Fruit fly (Drosophila melanogaster) S2 (cell line): ENCODE results near the gene Cpr100A.

Experiments
- CG8478 ChIP-seq: fragments of >200 bp; optimal IDR thresholded peaks from 2 replicates; lab custom pipeline; 2018
- CTCF ChIP-seq, 2 experiments: fragments of >200 bp; optimal IDR thresholded peaks; 2 replicates each; lab custom pipeline; 2018

Gene Cpr100A

DNA sequence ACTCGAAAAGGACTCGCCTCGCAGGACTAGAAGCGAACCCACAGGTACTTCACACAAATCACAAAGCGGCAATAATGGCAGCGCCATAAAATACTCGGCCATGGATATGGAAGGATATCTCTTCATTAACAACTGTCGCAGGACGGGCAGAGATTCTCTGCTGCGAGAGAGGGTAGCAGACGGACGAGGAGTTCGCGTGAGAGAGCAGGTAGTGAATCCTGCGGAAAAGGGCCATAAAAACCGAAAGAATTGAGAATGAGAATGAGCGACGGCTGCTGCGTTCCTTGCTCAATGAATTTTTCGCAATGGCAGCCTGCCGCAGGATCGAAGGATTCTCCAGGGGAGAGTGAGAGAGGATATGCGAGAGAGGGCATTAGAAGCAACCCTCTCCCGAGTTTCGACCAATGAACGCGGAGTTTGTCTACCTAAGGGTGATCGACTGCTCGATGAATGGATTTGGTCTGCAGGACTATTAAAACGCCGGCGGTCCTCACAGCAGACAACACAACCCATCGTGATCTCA, 15.4 kb upstream of the Cpr100A start, which contains the start of gene tll:
tll (plus strand) TSS at position 473 of the 523 bp plus-strand sequence.
- TF ChIP-seq CTCF (optimal IDR thresholded peaks at IDR 0.05; lab: Kevin White, UChicago) (no peak), CG8478 (lab: Kevin White, UChicago) (no peak)

DNA sequence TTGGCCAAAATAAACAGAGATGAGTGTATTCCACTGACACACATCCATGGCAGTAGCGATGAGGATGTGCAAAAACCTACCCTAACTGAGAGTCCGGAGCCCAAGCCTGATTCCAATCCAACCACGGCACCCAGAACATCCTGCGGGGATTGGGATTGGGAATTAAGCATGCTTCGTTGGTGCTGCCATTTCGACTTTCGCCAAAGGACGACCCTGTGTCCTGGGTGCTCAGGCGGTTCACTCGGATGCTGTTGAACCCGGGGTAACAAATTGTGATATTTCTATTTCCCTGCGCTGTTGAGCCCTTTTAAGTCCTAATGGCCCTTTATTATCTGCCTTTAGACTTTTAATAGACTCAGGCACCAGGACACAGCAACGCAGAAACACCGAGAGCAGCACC, 12.1 kb upstream of the Cpr100A start:
- TF ChIP-seq CG8478 (lab: Kevin White, UChicago): no peak
- TF ChIP-seq CTCF (optimal IDR thresholded peaks at IDR 0.05; lab: Kevin White, UChicago): no peak

DNA sequence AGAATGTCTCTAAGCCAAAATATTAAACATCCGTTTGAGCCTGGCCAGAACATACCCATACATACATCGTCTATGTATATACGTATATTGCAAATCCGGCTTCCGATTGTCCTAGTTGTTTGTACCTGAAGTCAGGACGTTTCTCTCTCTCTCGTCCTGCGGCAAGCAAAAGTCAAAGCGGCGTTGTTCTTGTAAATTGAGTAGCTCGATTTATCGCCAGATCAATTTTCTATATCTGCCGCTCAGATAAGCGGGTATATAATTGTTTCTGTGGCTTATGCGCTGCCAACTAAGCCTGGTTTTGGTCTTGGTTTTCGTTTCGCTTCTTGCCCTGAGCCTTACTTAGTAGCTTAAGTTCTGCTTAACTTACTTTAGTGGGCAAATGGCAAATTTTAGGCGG, 10.7 kb upstream of the Cpr100A start:
- TF ChIP-seq CG8478 (lab: Kevin White, UChicago) (no peak), CTCF (optimal IDR thresholded peaks at IDR 0.05; lab: Kevin White, UChicago) (no peak)

DNA sequence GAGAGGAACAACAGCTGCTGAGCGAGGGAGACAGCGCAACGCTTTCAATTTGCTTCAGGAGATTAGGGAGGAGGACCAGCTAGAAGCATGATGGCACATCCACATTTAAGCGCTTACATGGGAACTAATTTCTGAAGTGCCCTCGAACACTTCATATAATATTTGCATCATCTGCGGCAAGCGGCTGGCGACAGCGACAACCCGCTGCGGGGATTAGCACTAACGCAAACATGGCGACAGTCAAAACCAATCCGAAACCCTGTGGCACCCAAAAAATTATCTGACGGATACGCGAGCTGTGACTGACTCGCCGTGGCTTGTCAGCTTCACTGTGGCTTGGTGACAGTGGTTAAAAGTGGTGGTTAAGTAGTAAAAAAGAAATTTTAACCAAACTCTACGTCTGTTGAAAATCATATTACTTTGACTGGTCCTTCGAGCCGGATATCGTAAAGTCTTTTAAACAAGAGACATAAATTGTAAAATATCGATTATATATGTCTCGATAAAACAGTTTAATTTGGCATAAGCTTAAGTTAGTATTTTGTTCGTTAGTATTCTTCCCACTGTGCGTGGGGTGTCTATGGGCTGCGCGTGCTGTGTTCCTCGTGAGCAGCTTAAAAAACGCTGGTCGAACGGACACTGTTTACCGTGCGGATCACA, 7.3 kb upstream of the Cpr100A start:
- no peak for TF ChIP-seq CTCF (optimal IDR thresholded peaks at IDR 0.05; lab: Kevin White, UChicago)
- no peak for TF ChIP-seq CG8478 (lab: Kevin White, UChicago)

DNA sequence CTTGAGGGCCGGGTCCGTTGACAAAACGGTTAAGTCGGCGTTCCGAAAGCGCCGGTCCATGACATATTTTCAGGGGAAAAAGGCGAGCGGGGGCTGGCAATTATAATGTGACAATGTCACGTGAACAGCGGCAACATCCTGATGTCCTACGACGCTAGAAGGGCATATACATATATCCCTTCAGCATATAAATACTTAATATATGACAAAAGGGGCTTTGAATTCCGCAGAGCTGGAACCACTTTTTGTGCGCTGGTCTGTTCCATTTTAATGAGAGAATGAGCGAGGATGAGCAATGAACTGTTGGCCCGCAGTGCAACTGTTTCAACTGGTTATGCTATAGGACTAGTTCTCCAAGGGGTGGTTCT, 6.8 kb upstream of the Cpr100A start:
- TF ChIP-seq CTCF (optimal IDR thresholded peaks at IDR 0.05; lab: Kevin White, UChicago) (no peak), CG8478 (lab: Kevin White, UChicago) (no peak)

DNA sequence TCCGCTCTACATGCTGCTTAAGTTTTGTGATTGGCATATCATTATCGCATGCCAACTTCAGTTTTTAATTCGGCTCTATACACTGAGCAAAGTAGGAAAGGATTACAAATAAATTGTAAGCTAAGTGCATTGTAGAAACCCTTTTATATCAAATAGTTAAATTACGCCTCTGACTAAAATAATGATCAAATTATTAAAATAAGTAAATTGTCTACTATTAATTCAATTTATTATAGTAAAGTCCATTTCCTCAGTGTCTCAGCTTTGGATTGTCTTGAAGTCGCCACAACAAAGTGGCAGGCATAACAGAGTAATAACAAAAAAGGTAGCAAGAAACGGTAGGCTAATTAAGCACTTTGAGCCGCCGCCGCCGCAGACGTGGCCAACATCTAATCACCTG, 4.8 kb upstream of the Cpr100A start:
- TF ChIP-seq CTCF (optimal IDR thresholded peaks at IDR 0.05; lab: Kevin White, UChicago): no peak
- no peak for TF ChIP-seq CG8478 (lab: Kevin White, UChicago)

DNA sequence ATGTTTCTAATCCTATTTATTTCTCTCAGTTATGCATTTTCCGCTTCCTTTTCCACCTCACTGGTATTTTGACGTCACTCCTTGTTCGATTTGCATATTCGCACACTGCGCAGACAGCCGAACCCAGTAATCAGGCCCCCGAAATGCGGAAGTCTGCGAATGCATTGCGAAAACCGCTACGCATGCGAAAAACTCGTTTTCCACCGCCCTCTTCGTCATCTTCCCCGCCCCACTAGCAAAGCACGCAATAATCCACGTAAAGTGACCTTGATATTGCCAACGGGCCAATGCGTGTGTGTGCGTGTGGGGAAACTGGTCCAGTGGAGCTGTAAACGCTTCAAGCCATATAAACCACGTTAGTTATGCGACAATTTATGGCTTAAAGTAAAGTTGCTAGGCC, 3.4 kb upstream of the Cpr100A start:
- no peak for TF ChIP-seq CG8478 (lab: Kevin White, UChicago)
- TF ChIP-seq CTCF (optimal IDR thresholded peaks at IDR 0.05; lab: Kevin White, UChicago): no peak

DNA sequence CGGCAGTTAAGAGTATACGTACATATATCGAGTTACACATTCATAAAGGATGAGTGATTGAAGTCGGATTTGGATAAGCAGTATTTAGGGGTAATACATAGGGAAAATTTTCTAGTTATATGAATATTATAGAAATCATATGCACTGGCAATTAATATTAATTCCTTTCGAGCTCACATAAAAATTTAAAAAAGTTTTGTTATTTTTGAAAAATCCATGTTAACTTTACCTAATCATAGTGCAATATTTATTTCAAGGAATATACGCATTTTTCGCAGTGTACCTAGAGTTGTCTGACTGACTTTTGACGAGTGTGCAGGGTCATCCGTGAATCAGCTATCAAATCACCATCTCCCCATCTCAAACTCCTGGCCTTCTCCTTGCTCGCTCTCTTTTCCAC, 2.9 kb upstream of the Cpr100A start:
- TF ChIP-seq CTCF (optimal IDR thresholded peaks at IDR 0.05; lab: Kevin White, UChicago) (no peak), CG8478 (lab: Kevin White, UChicago) (no peak)

DNA sequence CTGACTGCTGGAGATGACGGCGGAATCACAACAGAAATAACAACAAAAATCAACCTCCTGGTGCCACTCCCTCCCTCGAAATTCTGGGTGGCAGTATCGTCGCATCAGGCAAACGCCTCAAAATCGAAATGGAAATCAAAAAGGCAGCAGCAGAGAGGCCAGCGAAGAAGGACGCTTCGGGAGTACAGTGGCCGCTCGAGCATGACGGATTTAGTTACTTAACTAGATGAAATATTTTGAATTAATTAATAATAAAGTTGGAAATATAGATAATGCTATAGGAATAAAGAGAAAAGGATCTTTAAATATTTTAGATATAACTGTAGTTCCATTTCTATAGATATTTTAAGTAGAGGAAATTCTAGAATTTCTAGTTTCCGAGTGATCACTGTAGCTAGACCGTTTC, 2.0 kb upstream of the Cpr100A start:
- TF ChIP-seq CG8478 (lab: Kevin White, UChicago) (no peak), CTCF (optimal IDR thresholded peaks at IDR 0.05; lab: Kevin White, UChicago) (no peak)

DNA sequence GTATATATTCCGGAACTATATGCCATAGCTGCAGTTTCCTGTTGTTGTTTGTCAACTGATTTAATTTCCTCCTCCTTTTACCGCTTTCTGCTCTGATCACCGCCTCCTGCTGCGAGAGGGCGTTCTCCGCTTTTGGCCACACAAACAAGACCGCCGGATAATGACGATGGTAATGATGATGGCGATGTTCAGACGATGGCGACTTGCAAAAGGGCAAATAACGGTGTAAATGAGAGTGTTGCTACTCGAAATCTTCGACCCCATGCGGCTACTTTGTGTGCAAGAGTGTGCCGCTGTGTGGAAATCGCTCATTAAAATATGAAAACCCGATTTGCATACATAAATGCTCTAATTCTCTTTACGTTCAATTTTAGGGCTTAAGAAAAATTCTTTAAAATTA, 1.4 kb upstream of the Cpr100A start:
- TF ChIP-seq CTCF (optimal IDR thresholded peaks at IDR 0.05; lab: Kevin White, UChicago): no peak
- no peak for TF ChIP-seq CG8478 (lab: Kevin White, UChicago)

DNA sequence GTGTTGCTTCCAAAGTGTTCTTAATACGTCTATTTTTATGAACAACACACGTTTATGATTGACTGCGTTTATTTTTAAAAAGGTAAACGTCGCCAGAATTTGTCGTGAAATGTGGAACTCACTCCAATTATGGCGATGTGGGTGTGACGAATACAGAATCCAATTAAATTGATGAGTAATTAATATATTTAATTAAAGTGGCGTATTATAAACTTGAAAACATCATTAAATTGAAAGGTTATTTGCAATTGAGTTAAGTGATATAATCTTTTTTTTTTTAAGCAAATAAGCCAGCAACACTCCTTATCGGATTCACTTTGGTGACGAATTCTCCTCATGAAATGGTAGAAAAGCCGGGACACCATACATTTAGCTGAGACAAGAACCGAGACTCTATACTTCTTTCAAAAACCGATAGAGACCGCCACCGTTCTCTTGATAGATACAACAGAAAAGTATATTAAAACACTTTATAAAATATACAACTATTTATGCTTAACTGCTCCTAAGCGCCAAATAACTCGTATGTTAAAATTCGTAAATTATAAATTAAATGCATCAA, 3.1 kb downstream of the Cpr100A start:
- TF ChIP-seq CG8478 (lab: Kevin White, UChicago) (no peak), CTCF (optimal IDR thresholded peaks at IDR 0.05; lab: Kevin White, UChicago) (peak; percentile 79 to 93)

DNA sequence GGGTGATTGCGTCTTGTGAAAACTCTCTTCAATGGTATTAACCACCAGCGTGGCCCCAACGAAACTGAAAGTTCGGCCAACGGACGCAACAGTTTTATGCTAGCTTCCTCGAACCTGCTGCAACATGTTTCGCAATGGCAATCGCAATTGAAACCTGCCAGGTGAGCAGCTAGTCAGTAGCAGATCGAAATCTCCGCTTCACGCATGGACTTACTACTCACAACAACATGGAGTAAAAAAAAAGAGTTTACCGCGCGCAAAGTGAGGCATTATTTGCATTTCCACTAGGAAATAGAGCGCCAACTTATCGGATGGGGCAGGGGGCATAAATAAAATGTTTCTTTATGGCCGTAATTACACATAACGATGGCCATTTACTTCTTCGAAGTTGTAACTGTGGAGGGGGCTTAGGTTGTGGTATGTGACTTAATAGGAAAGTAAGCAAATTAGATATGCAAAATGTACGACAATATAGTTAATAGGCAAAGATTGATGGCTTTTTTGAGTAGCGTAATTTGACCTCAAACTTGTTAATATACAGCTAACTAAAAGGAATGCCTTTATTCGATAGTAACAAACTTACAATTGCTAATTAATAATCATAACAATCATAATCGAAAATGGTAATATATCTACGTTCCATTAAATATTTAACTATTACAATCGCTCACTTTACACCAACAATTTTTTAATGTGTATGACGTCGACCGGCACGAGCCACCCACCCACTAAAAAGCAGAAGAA, 5.2 kb downstream of the Cpr100A start, which contains the start of gene CG15545:
CG15545 (minus strand) TSS at position 51 of the 744 bp plus-strand sequence.
- TF ChIP-seq CTCF (optimal IDR thresholded peaks at IDR 0.05; lab: Kevin White, UChicago): no peak
- TF ChIP-seq CG8478 (lab: Kevin White, UChicago): no peak

DNA sequence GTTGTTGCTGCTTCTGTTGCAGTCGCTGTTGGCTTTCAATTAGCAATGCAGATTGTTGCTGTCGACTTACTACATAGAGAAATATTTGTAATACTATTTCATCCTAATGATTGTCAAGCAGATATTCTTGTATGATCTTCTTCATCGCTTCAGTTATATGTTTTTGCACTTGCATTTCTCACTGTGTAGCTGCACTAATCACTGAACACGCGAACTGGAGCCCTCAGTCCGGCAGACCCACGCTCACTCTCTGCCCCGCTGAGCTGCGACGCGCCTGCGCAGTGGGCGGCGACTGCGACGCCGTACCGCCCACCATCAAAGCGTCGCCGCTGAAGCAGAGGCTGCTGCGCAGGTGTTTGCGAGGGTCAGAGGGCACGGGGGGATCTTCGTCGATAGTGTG, 7.4 kb downstream of the Cpr100A start:
- TF ChIP-seq CG8478 (lab: Kevin White, UChicago): no peak
- no peak for TF ChIP-seq CTCF (optimal IDR thresholded peaks at IDR 0.05; lab: Kevin White, UChicago)

DNA sequence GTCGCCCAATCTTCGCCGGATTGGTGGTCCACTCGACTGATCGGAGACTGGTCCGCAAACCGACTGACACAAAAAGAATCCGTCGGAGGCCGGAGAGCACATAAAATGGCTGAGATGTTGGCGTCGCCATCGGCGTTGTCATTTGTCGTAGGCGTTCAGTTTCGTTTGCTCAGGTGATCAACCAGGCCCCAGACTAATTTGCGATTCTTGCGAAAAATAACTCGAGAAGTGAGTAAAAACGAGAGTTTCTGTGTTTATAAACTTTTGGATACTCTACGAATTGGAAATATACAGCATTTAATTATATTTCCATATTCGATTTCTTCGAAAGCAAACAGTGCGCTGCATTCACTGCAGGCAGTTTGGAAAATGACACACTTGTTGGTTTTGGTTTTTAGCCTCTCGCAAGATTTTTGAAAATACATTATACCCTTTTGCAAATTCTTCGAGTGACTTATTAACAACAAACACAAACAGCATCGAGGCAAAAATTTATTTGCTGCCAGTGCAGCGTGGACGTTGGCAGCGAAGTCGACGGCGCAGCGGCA, 8.9 kb downstream of the Cpr100A start, which contains the start of gene CG15546:
CG15546 (minus strand) TSS at position 51 of the 548 bp plus-strand sequence.
- TF ChIP-seq CG8478 (lab: Kevin White, UChicago) (no peak), CTCF (optimal IDR thresholded peaks at IDR 0.05; lab: Kevin White, UChicago) (no peak)

DNA sequence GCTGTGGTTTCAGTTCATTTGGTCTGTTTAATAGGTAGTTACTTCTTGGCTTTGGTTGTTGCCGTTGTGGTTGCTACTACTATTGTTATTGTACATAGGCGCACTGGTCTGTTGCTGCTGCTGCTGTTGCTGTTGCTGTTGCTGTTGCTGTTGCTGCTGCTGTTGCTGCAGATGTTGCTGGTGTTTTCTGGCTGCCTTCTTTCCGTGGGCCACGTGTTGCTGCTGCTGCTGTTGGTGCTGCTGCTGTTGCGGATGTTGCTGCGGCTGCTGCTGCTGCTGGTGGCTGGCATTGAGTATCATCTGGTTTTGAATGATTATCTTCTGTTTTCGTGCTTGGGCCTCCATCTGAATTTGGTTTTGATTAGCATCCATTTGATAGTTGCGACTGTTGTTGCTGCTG, 10.8 kb downstream of the Cpr100A start:
- no peak for TF ChIP-seq CTCF (optimal IDR thresholded peaks at IDR 0.05; lab: Kevin White, UChicago)
- TF ChIP-seq CG8478 (lab: Kevin White, UChicago): no peak
